Fruit fly (Drosophila melanogaster): Measurements from ENCODE around the gene CG17321.

CG17321 gene

DNA sequence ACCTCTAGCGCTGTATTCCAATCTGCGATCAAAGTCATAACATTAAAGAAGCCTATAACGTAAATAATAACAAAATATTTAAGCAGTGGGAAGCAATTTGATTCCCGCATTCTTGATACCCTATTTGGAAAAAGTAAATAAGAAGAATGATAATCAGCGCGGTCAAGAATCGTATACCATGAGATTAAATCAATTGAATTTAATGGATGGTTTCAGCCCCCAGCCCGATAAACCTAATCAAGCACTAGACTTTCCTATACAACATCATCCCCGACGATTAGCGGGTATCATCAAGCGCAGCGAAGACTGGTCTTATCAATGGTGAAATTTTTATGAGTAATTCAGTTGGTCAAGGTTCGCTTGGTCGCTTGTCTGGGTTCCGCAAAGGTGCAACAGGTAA lies 1.4 kb upstream of the CG17321 start:
- TF ChIP-seq ey (GFP tag; optimal IDR thresholded peaks at IDR 0.05): peak; percentile 69
- peak; percentile 73 for TF ChIP-seq Hnf4 (GFP tag; optimal IDR thresholded peaks at IDR 0.05)
- peak; percentile 73 for TF ChIP-seq br (GFP tag; optimal IDR thresholded peaks at IDR 0.05)
- TF ChIP-seq rgr (GFP tag; optimal IDR thresholded peaks at IDR 0.05): peak; percentile 53
- peak; percentile 53 for TF ChIP-seq h (GFP tag; optimal IDR thresholded peaks at IDR 0.05)
- no peak for TF ChIP-seq dsf (GFP tag; optimal IDR thresholded peaks at IDR 0.05; ENCODE audit: borderline replicate concordance)
- TF ChIP-seq OdsH (GFP tag; optimal IDR thresholded peaks at IDR 0.05): peak; percentile 46
- no peak for TF ChIP-seq Hr78 (GFP tag; optimal IDR thresholded peaks at IDR 0.05)
- TF ChIP-seq fru (GFP tag; optimal IDR thresholded peaks at IDR 0.05): peak; percentile 51
- TF ChIP-seq foxo (GFP tag; optimal IDR thresholded peaks at IDR 0.05): peak in 1 of 2 experiments; percentile 53
- TF ChIP-seq Abd-B (GFP tag; optimal IDR thresholded peaks at IDR 0.05): no peak

dm6 chr2L:18844479-18844878 lies 505 bp upstream of the CG17321 start, which contains the start of gene CG33120:
Gene CG33120 (minus strand): TSS chr2L:18844579.
- TF ChIP-seq dmrt93B (GFP tag; optimal IDR thresholded peaks at IDR 0.05): no peak

DNA sequence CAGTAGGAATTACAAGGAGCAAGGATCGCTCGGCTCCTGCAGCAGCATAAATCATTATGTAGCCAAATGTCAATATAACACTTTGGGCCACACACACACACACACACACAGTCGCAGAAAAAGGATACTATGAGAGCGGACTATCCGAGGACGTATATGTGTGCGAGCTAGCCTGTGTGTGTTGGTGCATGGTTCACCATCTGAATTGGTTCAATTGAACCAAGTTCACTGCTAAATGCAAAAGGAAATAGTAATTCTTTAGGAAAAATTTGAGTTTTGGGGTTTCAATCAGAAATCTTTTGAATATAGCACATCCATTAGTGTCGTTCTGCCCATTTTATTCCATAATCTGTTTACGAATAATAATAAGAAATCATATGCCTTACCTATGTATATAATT lies 1.2 kb downstream of the CG17321 start:
- TF ChIP-seq Dfd (GFP tag; optimal IDR thresholded peaks at IDR 0.05) (no peak), Abd-B (GFP tag; optimal IDR thresholded peaks at IDR 0.05) (no peak)

- TF ChIP-seq rgr (GFP tag; optimal IDR thresholded peaks at IDR 0.05) (no peak), Jra (GFP tag; optimal IDR thresholded peaks at IDR 0.05) (no peak)
Observed at dm6 chr2L:18846843-18847242, 1.9 kb downstream of the CG17321 start.

DNA sequence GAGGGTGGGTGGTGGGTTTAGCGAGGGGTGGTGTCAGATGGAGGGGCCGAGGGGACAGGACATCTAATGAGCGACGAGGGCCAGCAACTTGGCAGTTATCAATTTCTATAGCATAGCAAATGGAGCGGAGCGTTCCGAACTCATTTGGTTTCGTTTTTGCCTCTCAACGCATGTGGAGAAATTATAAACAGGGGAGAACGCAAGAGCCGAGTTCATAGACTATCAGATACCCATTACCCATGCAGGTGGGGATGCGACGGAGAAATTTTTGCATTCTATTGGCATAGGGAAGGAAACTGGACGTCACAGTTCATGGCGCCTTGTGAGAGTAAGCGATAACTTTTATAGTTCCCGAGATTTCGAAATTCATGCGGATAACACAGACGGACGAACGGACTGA lies 7.3 kb downstream of the CG17321 start:
- TF ChIP-seq dl (GFP tag; optimal IDR thresholded peaks at IDR 0.05; ENCODE audit: insufficient read depth in 1 of 2, partially characterized antibody in 2 of 2) (no peak), ey (GFP tag; optimal IDR thresholded peaks at IDR 0.05) (no peak), Dif (GFP tag; optimal IDR thresholded peaks at IDR 0.05; ENCODE audit: partially characterized antibody) (no peak), fru (GFP tag; optimal IDR thresholded peaks at IDR 0.05) (no peak), Mio (GFP tag; optimal IDR thresholded peaks at IDR 0.05) (no peak), usp (GFP tag; optimal IDR thresholded peaks at IDR 0.05) (no peak), brk (GFP tag; optimal IDR thresholded peaks at IDR 0.05) (no peak), Hr83 (GFP tag; optimal IDR thresholded peaks at IDR 0.05; ENCODE audit: poor library complexity, severe bottlenecking) (no peak), Vsx2 (GFP tag; optimal IDR thresholded peaks at IDR 0.05; ENCODE audit: partially characterized antibody) (no peak), Abd-B (GFP tag; optimal IDR thresholded peaks at IDR 0.05) (no peak), jim (GFP tag; optimal IDR thresholded peaks at IDR 0.05) (no peak), GATAd (GFP tag; optimal IDR thresholded peaks at IDR 0.05) (no peak), foxo (GFP tag; optimal IDR thresholded peaks at IDR 0.05) (no peak), woc (GFP tag; optimal IDR thresholded peaks at IDR 0.05) (no peak)

DNA sequence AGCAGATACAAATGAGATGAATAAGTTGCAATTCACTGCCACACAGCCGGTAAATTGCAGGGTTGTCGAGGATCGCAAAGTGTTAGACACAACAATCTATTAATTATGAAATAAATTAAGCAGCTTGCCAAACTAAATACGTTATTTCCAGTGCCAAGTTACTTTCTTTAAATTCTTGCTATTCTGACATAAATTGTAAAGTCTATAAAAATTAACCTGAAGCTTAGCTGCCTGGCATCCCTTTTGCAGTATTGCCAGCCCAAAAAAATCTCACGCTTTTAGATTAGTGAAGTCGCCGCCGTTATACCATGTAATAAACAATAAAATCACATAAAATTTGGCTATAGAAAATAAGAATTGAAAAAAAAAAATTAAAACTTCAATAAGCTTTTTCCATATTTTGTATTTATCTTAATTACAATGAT lies 12.7 kb downstream of the CG17321 start:
- TF ChIP-seq ey (GFP tag; optimal IDR thresholded peaks at IDR 0.05) (peak; percentile 97), woc (GFP tag; optimal IDR thresholded peaks at IDR 0.05) (peak; percentile 98), N (GFP tag; optimal IDR thresholded peaks at IDR 0.05) (no peak), CG32264 (GFP tag; optimal IDR thresholded peaks at IDR 0.05) (peak; percentile 90), Mio (GFP tag; optimal IDR thresholded peaks at IDR 0.05) (peak; percentile 77), Abd-B (GFP tag; optimal IDR thresholded peaks at IDR 0.05) (no peak), Hr78 (GFP tag; optimal IDR thresholded peaks at IDR 0.05) (no peak), HLH106 (tag; optimal IDR thresholded peaks at IDR 0.05) (peak; percentile 98), sv (GFP tag; optimal IDR thresholded peaks at IDR 0.05) (peak; percentile 93), Sp1 (GFP tag; optimal IDR thresholded peaks at IDR 0.05) (peak; percentile 96), br (GFP tag; optimal IDR thresholded peaks at IDR 0.05) (peak; percentile 98), fru (GFP tag; optimal IDR thresholded peaks at IDR 0.05) (peak; percentile 96), Hr83 (GFP tag; optimal IDR thresholded peaks at IDR 0.05; ENCODE audit: poor library complexity, severe bottlenecking) (peak; percentile 88), Hnf4 (GFP tag; optimal IDR thresholded peaks at IDR 0.05) (peak; percentile 96), sage (GFP tag; optimal IDR thresholded peaks at IDR 0.05) (peak; percentile 91), lola (GFP tag; optimal IDR thresholded peaks at IDR 0.05) (no peak), usp (GFP tag; optimal IDR thresholded peaks at IDR 0.05) (no peak), CrebA (GFP tag; optimal IDR thresholded peaks at IDR 0.05; ENCODE audit: borderline replicate concordance) (peak; percentile 91), Vsx2 (GFP tag; optimal IDR thresholded peaks at IDR 0.05; ENCODE audit: partially characterized antibody) (no peak), dl (GFP tag; optimal IDR thresholded peaks at IDR 0.05; ENCODE audit: insufficient read depth in 1 of 2, partially characterized antibody in 2 of 2) (no peak), dmrt93B (GFP tag; optimal IDR thresholded peaks at IDR 0.05) (peak; percentile 90), Rel (GFP tag; optimal IDR thresholded peaks at IDR 0.05) (peak; percentile 88), Rel (tag; optimal IDR thresholded peaks at IDR 0.05) (peak; percentile 90), h (GFP tag; optimal IDR thresholded peaks at IDR 0.05) (peak; percentile 98), pan (optimal IDR thresholded peaks at IDR 0.05) (peak; percentile 55), brk (GFP tag; optimal IDR thresholded peaks at IDR 0.05) (no peak), psq (GFP tag; optimal IDR thresholded peaks at IDR 0.05) (peak; percentile 91), Jra (GFP tag; optimal IDR thresholded peaks at IDR 0.05) (peak; percentile 86), CG9705 (GFP tag; optimal IDR thresholded peaks at IDR 0.05) (peak; percentile 95), OdsH (GFP tag; optimal IDR thresholded peaks at IDR 0.05) (peak; percentile 95), tai (GFP tag; optimal IDR thresholded peaks at IDR 0.05) (no peak)
